Worm (Caenorhabditis elegans) whole organism, L1 larva: ENCODE data around the gene K09F6.6.
A peak's percentile ranks its signal among the peaks of the same experiment; 100 is the strongest.
"Not testable (repeated sequence)": the region's sequence is repeated elsewhere in the genome, so short reads cannot be mapped to it uniquely, and the experiment has no call there.

Source experiments
- efl-1 ChIP-seq, 4 experiments: fragments of 150-350 bp; optimal IDR thresholded peaks in 3 of 4; peaks in 1 of 4; 1 replicate in 1 of 4; 2 replicates in 3 of 4; lab custom pipeline; 2014; ENCODE audit warnings: missing biosample characterization in 2 of 4, missing genetic modification characterization in 2 of 4, missing genetic modification reagents in 2 of 4
- egl-13 ChIP-seq: sonication (generic microtip); optimal IDR thresholded peaks from 2 replicates; lab custom pipeline; 2016; ENCODE audit warnings: missing genotype, missing genetic modification reagents, missing genetic modification characterization, missing compliant biosample characterization
- egl-27 ChIP-seq, 2 experiments: fragments of 150-350 bp in 1 of 2; sonication (generic microtip); optimal IDR thresholded peaks; 3 replicates each; lab custom pipeline; 2017 to 2018; ENCODE audit warnings: missing biosample characterization in 2 of 2, missing genetic modification characterization in 2 of 2, missing genetic modification reagents in 2 of 2
- hlh-4 ChIP-seq: sonication (generic microtip); optimal IDR thresholded peaks from 2 replicates; lab custom pipeline; 2016; ENCODE audit warnings: mild to moderate bottlenecking, missing genetic modification characterization, missing compliant biosample characterization
- isw-1 ChIP-seq: fragments of 200-800 bp; sonication (Bioruptor generic); IDR thresholded peaks from 2 replicates; pipeline ENCODE4 v1.3.6; 2022; ENCODE audit warnings: missing genetic modification characterization, missing compliant biosample characterization
- lsy-2 ChIP-seq, 2 experiments: fragments of 150-350 bp; optimal IDR thresholded peaks; 2 replicates each; lab custom pipeline; 2014; ENCODE audit warnings: missing biosample characterization in 2 of 2, missing genetic modification characterization in 2 of 2
- mab-9 ChIP-seq: fragments of 200-800 bp; sonication (Bioruptor generic); IDR thresholded peaks from 2 replicates; pipeline ENCODE4 v1.3.6; 2022; ENCODE audit warnings: missing genetic modification reagents, missing genetic modification characterization, missing compliant biosample characterization
- nhr-76 ChIP-seq: sonication (generic microtip); optimal IDR thresholded peaks from 2 replicates; lab custom pipeline; 2017; ENCODE audit warnings: missing biosample characterization, missing genetic modification characterization
- nhr-85 ChIP-seq: sonication (generic microtip); peaks from one replicate; lab custom pipeline; 2016; ENCODE audit warnings: missing genetic modification characterization, inconsistent platforms, missing compliant biosample characterization
- skn-1 ChIP-seq: fragments of 150-350 bp; optimal IDR thresholded peaks from 2 replicates; lab custom pipeline; 2014; ENCODE audit warnings: missing biosample characterization, missing genetic modification characterization

Gene K09F6.6

DNA sequence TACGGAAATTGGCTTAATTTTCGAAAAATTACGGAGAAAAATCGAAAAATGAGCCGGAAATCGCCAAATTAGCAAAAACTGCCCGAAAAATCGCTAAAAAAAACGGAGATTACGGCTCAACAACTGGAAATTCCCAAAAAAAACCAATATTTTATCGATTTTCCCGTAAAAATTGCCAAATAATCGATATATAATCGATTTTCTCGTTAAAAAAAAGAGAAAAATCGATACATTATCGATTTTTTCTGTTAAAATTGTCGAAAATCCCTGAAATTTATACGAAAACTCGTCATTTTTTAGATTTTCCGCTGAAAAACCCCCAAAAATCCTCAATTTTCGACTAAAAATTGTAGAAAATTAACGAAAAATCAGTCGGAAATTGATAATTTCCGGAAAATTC, 42.8 kb downstream of the K09F6.6 start:
- TF ChIP-seq hlh-4 = no peak
- no peak for TF ChIP-seq nhr-85 (tag; lab: Kevin White, UChicago)
- TF ChIP-seq egl-27 (tag; optimal IDR thresholded peaks at IDR 0.05; lab: Kevin White, UChicago) = no peak
- no peak for TF ChIP-seq mab-9 (GFP tag; lab: Robert Waterston, UW)

DNA sequence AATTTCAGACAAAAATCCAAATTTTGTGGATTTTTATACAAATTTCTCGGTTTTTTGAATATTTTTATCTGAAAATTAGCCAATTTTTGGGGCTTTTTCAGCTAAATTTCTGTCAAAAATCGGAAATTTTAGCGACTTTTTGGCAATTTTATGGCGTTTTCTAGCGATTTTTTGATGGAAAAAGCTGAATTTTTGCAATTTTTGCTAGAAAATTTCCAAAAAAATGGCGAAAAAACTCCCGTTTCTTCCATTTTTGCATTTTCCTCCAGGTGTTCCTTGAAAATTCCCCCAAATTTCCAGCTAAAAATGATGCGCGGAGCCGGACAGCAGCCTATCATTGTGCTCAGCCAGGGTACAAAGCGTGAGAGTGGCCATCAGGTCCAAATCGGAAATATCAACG, 45.9 kb downstream of the K09F6.6 start, which contains the start of gene cct-3:
Gene cct-3, plus strand, starts transcription at position 301 of the 400 bp plus-strand sequence.
- no peak for TF ChIP-seq skn-1 (tag; lab: Kevin White, UChicago)
- no peak for TF ChIP-seq isw-1 (GFP tag; lab: Robert Waterston, UW)
- TF ChIP-seq efl-1 (optimal IDR thresholded peaks at IDR 0.05; lab: Kevin White, UChicago) = no peak
- peak in 1 of 2 experiments; percentile 59 for TF ChIP-seq efl-1 (GFP tag; optimal IDR thresholded peaks at IDR 0.05 in 1 of 2; lab: Kevin White, UChicago)
- no peak for TF ChIP-seq egl-13 (tag; lab: Kevin White, UChicago)

DNA sequence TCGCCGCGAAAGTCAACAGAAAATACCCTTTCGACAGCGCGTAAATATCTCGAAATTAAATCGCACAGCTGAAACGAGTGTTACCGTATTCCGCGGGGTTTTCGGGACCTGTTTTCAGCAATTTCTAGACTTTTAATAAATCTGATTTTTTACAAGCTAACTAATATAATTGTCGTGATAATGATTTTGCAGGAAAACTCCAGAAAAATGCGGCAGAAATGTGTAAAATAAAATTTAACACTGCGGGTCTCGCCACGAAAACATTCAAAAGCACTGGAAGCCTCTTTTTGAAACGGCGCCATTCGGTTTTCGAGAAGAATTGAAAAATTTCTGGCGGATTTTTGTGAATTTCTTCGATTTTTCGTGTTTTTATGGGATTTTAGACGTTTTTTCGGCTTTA, 46.7 kb downstream of the K09F6.6 start, which contains the start of gene F54A3.6:
Gene F54A3.6, minus strand, starts transcription at position 42 of the 400 bp plus-strand sequence.
- TF ChIP-seq efl-1 (optimal IDR thresholded peaks at IDR 0.05; lab: Kevin White, UChicago) (peak; percentile 9 to 15), lsy-2 (tag; optimal IDR thresholded peaks at IDR 0.05; lab: Kevin White, UChicago) (peak; percentile 60 to 90), isw-1 (GFP tag; lab: Robert Waterston, UW) (peak; percentile 57)
- not testable (repeated sequence) for TF ChIP-seq efl-1 (GFP tag; optimal IDR thresholded peaks at IDR 0.05 in 1 of 2; lab: Kevin White, UChicago)
- TF ChIP-seq, all 84 proteins: peak for 3; not testable (repeated sequence) for 81

DNA sequence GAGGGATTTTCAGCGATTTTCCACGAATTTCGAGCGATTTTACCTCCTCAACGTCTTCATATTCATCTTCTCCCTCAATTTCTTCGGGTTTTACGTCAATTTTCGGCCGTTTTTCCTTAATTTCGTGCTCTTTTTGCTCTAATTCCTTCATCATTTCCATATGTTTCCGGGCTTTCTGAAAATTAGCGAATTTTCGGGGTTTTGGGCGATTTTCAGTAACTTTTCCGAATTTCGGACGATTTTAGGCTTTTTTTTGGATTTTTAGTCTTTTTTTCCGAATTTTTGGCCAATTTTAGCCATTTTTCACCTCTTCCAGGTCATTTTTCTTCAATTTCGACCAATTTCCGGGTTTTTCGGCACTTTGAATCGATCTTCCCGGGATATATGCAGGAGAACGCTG, 48.7 kb downstream of the K09F6.6 start:
- TF ChIP-seq nhr-76 (no peak), nhr-85 (tag; lab: Kevin White, UChicago) (peak; percentile 4)
